Fruit fly (Drosophila melanogaster) whole organism, prepupa: ENCODE measurements around the gene Smyd4-2.

Source experiments
- CG16779 ChIP-seq: fragments of 200-800 bp; sonication (Bioruptor generic); optimal IDR thresholded peaks from 3 replicates; lab custom pipeline; 2017; ENCODE audit warnings: missing biosample characterization, mild to moderate bottlenecking, missing genetic modification characterization
- CG6792 ChIP-seq: fragments of 200-800 bp; sonication (Bioruptor generic); optimal IDR thresholded peaks from 3 replicates; lab custom pipeline; 2016; ENCODE audit warnings: missing biosample characterization, missing genetic modification characterization
- Hr38 ChIP-seq: sonication (Bioruptor generic); optimal IDR thresholded peaks from 2 replicates; lab custom pipeline; 2016; ENCODE audit warnings: missing biosample characterization, missing genetic modification characterization
- Sox102F ChIP-seq: fragments of 200-800 bp; sonication (Bioruptor generic); optimal IDR thresholded peaks from 2 replicates; lab custom pipeline; 2016; ENCODE audit warnings: missing biosample characterization, mild to moderate bottlenecking, missing genetic modification characterization
- fd85E ChIP-seq: fragments of 200-800 bp; sonication (Bioruptor generic); optimal IDR thresholded peaks from 3 replicates; lab custom pipeline; 2016; ENCODE audit warnings: missing biosample characterization, missing genetic modification characterization

- no peak for TF ChIP-seq Hr38 (GFP tag; lab: Kevin White, UChicago)
- TF ChIP-seq Sox102F (GFP tag; lab: Kevin White, UChicago): no peak
- no peak for TF ChIP-seq CG16779 (tag; lab: Kevin White, UChicago)
- TF ChIP-seq fd85E (GFP tag; lab: Kevin White, UChicago): no peak
- no peak for TF ChIP-seq CG6792
Measured at dm6 chr3L:12433710-12434109, 32.0 kb upstream of the Smyd4-2 start.
